Worm (Caenorhabditis elegans): ENCODE results near the gene cest-3.

The cest-3 gene

ce11 chrX:12248140-12248539 lies 6.7 kb downstream of the cest-3 start:
- TF ChIP-seq aha-1 (tag), result no peak
- TF ChIP-seq daf-16 (GFP tag; optimal IDR thresholded peaks at IDR 0.05), result peak in 1 of 2 experiments; percentile 53
- no peak for TF ChIP-seq daf-16 (tag; optimal IDR thresholded peaks at IDR 0.05)
- peak in 1 of 2 experiments; percentile 49 for TF ChIP-seq unc-62 (GFP tag; optimal IDR thresholded peaks at IDR 0.05 in 1 of 2)
- no peak for TF ChIP-seq unc-62 (tag; optimal IDR thresholded peaks at IDR 0.05)

- TF ChIP-seq Y5F2A.4 (GFP tag; optimal IDR thresholded peaks at IDR 0.05) (no peak), saeg-2 (GFP tag; IDR thresholded peaks at IDR 0.05) (no peak), zfp-3 (GFP tag; conservative IDR thresholded peaks at IDR 0.05) (no peak), snpc-4 (tag; optimal IDR thresholded peaks at IDR 0.05) (no peak), F44E2.7 (GFP tag; IDR thresholded peaks at IDR 0.05) (no peak), mxl-2 (GFP tag; conservative IDR thresholded peaks at IDR 0.05) (no peak), unc-62 (GFP tag; optimal IDR thresholded peaks at IDR 0.05 in 1 of 2) (no peak), unc-62 (tag; optimal IDR thresholded peaks at IDR 0.05) (no peak), nhr-42 (GFP tag; IDR thresholded peaks at IDR 0.05) (no peak), php-3 (GFP tag; IDR thresholded peaks at IDR 0.05) (no peak), gei-8 (GFP tag; optimal IDR thresholded peaks at IDR 0.05) (no peak)
These were observed 10.7 kb downstream of the cest-3 start for ce11 chrX:12252189-12252588.

ce11 chrX:12256594-12257048 lies 15.2 kb downstream of the cest-3 start, which contains the start of gene E01G6.2:
TSS of gene E01G6.2 (plus strand) at chrX:12256644.
- TF ChIP-seq spr-3 (GFP tag; optimal IDR thresholded peaks at IDR 0.05) (no peak), mdt-29 (GFP tag; IDR thresholded peaks at IDR 0.05) (no peak), F26F4.8 (GFP tag; conservative IDR thresholded peaks at IDR 0.05) (no peak), ztf-7 (tag; optimal IDR thresholded peaks at IDR 0.05) (no peak), nhr-10 (tag; optimal IDR thresholded peaks at IDR 0.05) (no peak), pqm-1 (tag; optimal IDR thresholded peaks at IDR 0.05) (no peak), ZK546.5 (tag; optimal IDR thresholded peaks at IDR 0.05) (no peak), snpc-4 (tag; optimal IDR thresholded peaks at IDR 0.05) (no peak), nhr-48 (tag; optimal IDR thresholded peaks at IDR 0.05) (no peak), egl-43 (GFP tag; IDR thresholded peaks at IDR 0.05) (no peak), zip-11 (GFP tag; IDR thresholded peaks at IDR 0.05) (no peak), nhr-25 (tag; optimal IDR thresholded peaks at IDR 0.05; ENCODE audit: borderline replicate concordance, insufficient read depth) (no peak), nhr-76 (tag; optimal IDR thresholded peaks at IDR 0.05) (no peak), aha-1 (tag) (peak; percentile 94), lsy-2 (tag; optimal IDR thresholded peaks at IDR 0.05) (no peak), ceh-20 (GFP tag; IDR thresholded peaks at IDR 0.05) (0 out of 2 replicates have a peak, but pooled peaks have one; percentile 29), ces-1 (GFP tag; optimal IDR thresholded peaks at IDR 0.05) (no peak), tag-97 (GFP tag; IDR thresholded peaks at IDR 0.05) (no peak), hlh-30 (tag; optimal IDR thresholded peaks at IDR 0.05; ENCODE audit: insufficient read depth) (peak; percentile 56), F44E2.7 (GFP tag; IDR thresholded peaks at IDR 0.05) (no peak), hmg-1.1 (GFP tag; IDR thresholded peaks at IDR 0.05) (0 out of 2 replicates have a peak, but pooled peaks have one; percentile 31), fos-1 (tag; optimal IDR thresholded peaks at IDR 0.05) (no peak)

- TF ChIP-seq zip-2 (tag; optimal IDR thresholded peaks at IDR 0.05) (no peak), T20F7.1 (GFP tag; optimal IDR thresholded peaks at IDR 0.05) (no peak), hlh-30 (tag; optimal IDR thresholded peaks at IDR 0.05; ENCODE audit: insufficient read depth) (no peak), F49E8.2 (tag; optimal IDR thresholded peaks at IDR 0.05; ENCODE audit: borderline replicate concordance) (no peak), ceh-44 (GFP tag; IDR thresholded peaks at IDR 0.05) (no peak), dmd-8 (GFP tag; IDR thresholded peaks at IDR 0.05) (0 out of 2 replicates have a peak, but pooled peaks have one; percentile 37), sdz-12 (GFP tag; optimal IDR thresholded peaks at IDR 0.05) (no peak), set-16 (GFP tag; IDR thresholded peaks at IDR 0.05) (peak; percentile 93), zfp-2 (tag; optimal IDR thresholded peaks at IDR 0.05) (no peak), snpc-4 (tag; optimal IDR thresholded peaks at IDR 0.05) (no peak), ceh-28 (tag; optimal IDR thresholded peaks at IDR 0.05) (no peak)
These were observed 19.0 kb downstream of the cest-3 start, which contains the start of gene E01G6.1 for ce11 chrX:12260381-12260931. TSS of gene E01G6.1 (plus strand) at chrX:12260881.

All from whole organism, L4 larva.